5 worm cellular contexts compared by ENCODE assay signal in the genomic region with DNA sequence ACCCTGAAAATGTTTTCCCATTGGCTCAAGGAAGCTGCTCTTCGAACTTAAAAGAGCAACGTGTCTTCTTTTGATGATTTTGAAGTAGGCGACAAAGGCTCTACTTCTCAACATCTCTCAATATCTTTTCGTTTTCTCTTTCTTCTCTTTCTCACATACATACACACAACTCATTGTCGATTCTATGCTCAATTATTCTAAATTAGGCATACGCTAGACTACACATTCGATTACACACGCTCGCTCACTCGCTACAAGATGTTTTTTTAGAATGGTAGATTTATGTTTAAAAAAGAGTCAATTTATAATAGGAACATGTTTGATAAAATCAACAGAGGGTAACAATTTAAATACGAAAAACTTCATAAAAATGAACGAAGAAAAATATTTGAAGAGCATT.
TF ChIP-seq lines count a peak whose summit lies in the region.

No protein-coding gene starts in this region.

TF ChIP-seq in whole organism, L1 larva, 84 proteins besides CTCF, POLR2A, EP300 and RAD21:
- TF ChIP-seq dpl-1 (GFP tag; optimal IDR thresholded peaks at IDR 0.05; lab: Kevin White, UChicago) = no peak
- peak; percentile 6 for TF ChIP-seq nhr-71 (tag; optimal IDR thresholded peaks at IDR 0.05; lab: Kevin White, UChicago)
- TF ChIP-seq fkh-8 (tag; optimal IDR thresholded peaks at IDR 0.05; lab: Kevin White, UChicago) = peak; percentile 17
- no peak for TF ChIP-seq lin-35 (GFP tag; optimal IDR thresholded peaks at IDR 0.05; lab: Kevin White, UChicago)
- TF ChIP-seq nhr-12 (tag; optimal IDR thresholded peaks at IDR 0.05; lab: Kevin White, UChicago) = no peak
- TF ChIP-seq C16A3.4 (tag; optimal IDR thresholded peaks at IDR 0.05; lab: Kevin White, UChicago) = no peak
- peak; percentile 7 for TF ChIP-seq fkh-10 (GFP tag; optimal IDR thresholded peaks at IDR 0.05; lab: Kevin White, UChicago)
- no peak for TF ChIP-seq ceh-88 (GFP tag; IDR thresholded peaks at IDR 0.05; lab: Robert Waterston, UW)
- TF ChIP-seq irx-1 (tag; optimal IDR thresholded peaks at IDR 0.05; lab: Kevin White, UChicago) = no peak
- TF ChIP-seq lin-14 (GFP tag; optimal IDR thresholded peaks at IDR 0.05; lab: Kevin White, UChicago) = peak; percentile 70
- TF ChIP-seq nhr-77 (tag; optimal IDR thresholded peaks at IDR 0.05; lab: Kevin White, UChicago) = no peak
- peak; percentile 25 for TF ChIP-seq unc-86 (tag; optimal IDR thresholded peaks at IDR 0.05; lab: Kevin White, UChicago)
- no peak for TF ChIP-seq vab-15 (tag; optimal IDR thresholded peaks at IDR 0.05; lab: Kevin White, UChicago)
- TF ChIP-seq aly-2 (tag; optimal IDR thresholded peaks at IDR 0.05; lab: Kevin White, UChicago) = no peak
- no peak for TF ChIP-seq Y116A8C.19 (tag; optimal IDR thresholded peaks at IDR 0.05; lab: Kevin White, UChicago; ENCODE audit: borderline replicate concordance)
- no peak for TF ChIP-seq sup-37 (GFP tag; optimal IDR thresholded peaks at IDR 0.05; lab: Kevin White, UChicago)

TF ChIP-seq in whole organism, L2 larva, 48 proteins besides CTCF, POLR2A, EP300 and RAD21:
- peak; percentile 10 for TF ChIP-seq zag-1 (tag; optimal IDR thresholded peaks at IDR 0.05; lab: Kevin White, UChicago)
- TF ChIP-seq elt-1 (tag; optimal IDR thresholded peaks at IDR 0.05; lab: Kevin White, UChicago) = no peak

TF ChIP-seq in whole organism, L3 larva, 47 proteins besides CTCF, POLR2A, EP300 and RAD21:
- TF ChIP-seq nhr-11 (tag; optimal IDR thresholded peaks at IDR 0.05; lab: Kevin White, UChicago) (peak; percentile 22), ceh-28 (tag; optimal IDR thresholded peaks at IDR 0.05; lab: Kevin White, UChicago) (no peak), unc-39 (tag; optimal IDR thresholded peaks at IDR 0.05; lab: Kevin White, UChicago) (no peak), tbx-2 (tag; optimal IDR thresholded peaks at IDR 0.05; lab: Kevin White, UChicago) (no peak)

TF ChIP-seq in whole organism, late embryonic, 69 proteins besides CTCF, POLR2A, EP300 and RAD21:
- TF ChIP-seq nfya-1 (tag; optimal IDR thresholded peaks at IDR 0.05; lab: Kevin White, UChicago) = no peak
- no peak for TF ChIP-seq unc-55 (GFP tag; optimal IDR thresholded peaks at IDR 0.05; lab: Kevin White, UChicago)
- TF ChIP-seq ceh-31 (tag; optimal IDR thresholded peaks at IDR 0.05; lab: Kevin White, UChicago) = peak; percentile 59

TF ChIP-seq in whole organism, mixed stage, embryonic, 35 proteins besides CTCF, POLR2A, EP300 and RAD21:
- TF ChIP-seq elt-1 (tag; optimal IDR thresholded peaks at IDR 0.05; lab: Kevin White, UChicago; ENCODE audit: borderline replicate concordance, insufficient read depth) = no peak
- no peak for TF ChIP-seq ceh-83 (GFP tag; optimal IDR thresholded peaks at IDR 0.05; lab: Kevin White, UChicago)
- TF ChIP-seq ces-1 (GFP tag; optimal IDR thresholded peaks at IDR 0.05; lab: Kevin White, UChicago) = peak; percentile 90
- TF ChIP-seq sem-2 (GFP tag; optimal IDR thresholded peaks at IDR 0.05; lab: Kevin White, UChicago) = no peak
- no peak for TF ChIP-seq nhr-237 (tag; optimal IDR thresholded peaks at IDR 0.05; lab: Kevin White, UChicago)
- no peak for TF ChIP-seq ceh-39 (tag; optimal IDR thresholded peaks at IDR 0.05; lab: Kevin White, UChicago)
TF ChIP-seq in whole organism, mixed stage, embryonic: peak in this region for 1.

Comparison
In these comparisons a context has a peak if more than half of its experiments do, and no peak if none do; other contexts are left out.
1. Of the 10 proteins assayed by ChIP-seq in both whole organism, L1 larva and whole organism, late embryonic: peak only in whole organism, L1 larva: fkh-10 and unc-86; only in whole organism, late embryonic: none; in both: none; in neither: 8.